Fruit fly (Drosophila melanogaster) whole organism, embryonic: ENCODE results near the gene CG4949.

Source experiments
- BEAF-32 ChIP-seq: fragments of 200-800 bp; sonication (Bioruptor generic); optimal IDR thresholded peaks from 3 replicates; lab custom pipeline; 2017; ENCODE audit warnings: missing biosample characterization, missing genetic modification characterization, mild to moderate bottlenecking, moderate library complexity, missing genetic modification reagents
- Bteb2 ChIP-seq: fragments of 200-800 bp; sonication (Bioruptor generic); optimal IDR thresholded peaks from 2 replicates; lab custom pipeline; 2016; ENCODE audit warnings: missing biosample characterization, missing genetic modification characterization
- CG10366 ChIP-seq: fragments of 200-800 bp; sonication (Bioruptor generic); IDR thresholded peaks from 2 replicates; pipeline ENCODE4 v1.3.6; 2022; ENCODE audit warnings: missing biosample characterization, missing genetic modification characterization
- CG12104 ChIP-seq: fragments of 200-800 bp; sonication (Bioruptor generic); optimal IDR thresholded peaks from 3 replicates; lab custom pipeline; 2016; ENCODE audit warnings: missing biosample characterization, missing genetic modification characterization
- CG12155 ChIP-seq: fragments of 200-800 bp; sonication (Bioruptor generic); optimal IDR thresholded peaks from 3 replicates; lab custom pipeline; 2016; ENCODE audit warnings: missing biosample characterization, missing genetic modification characterization
- CG14050 ChIP-seq: fragments of 200-800 bp; sonication (Bioruptor generic); IDR thresholded peaks from 3 replicates; pipeline ENCODE4 v1.3.6; 2022; ENCODE audit warnings: missing biosample characterization, missing genetic modification characterization
- CG14860 ChIP-seq: fragments of 200-800 bp; sonication (Bioruptor generic); IDR thresholded peaks from 3 replicates; pipeline ENCODE4 v1.3.6; 2022; ENCODE audit warnings: missing biosample characterization, missing genetic modification characterization; ENCODE audit not compliant: partially characterized antibody
- CG15011 ChIP-seq: fragments of 200-800 bp; sonication (Bioruptor generic); optimal IDR thresholded peaks from 3 replicates; lab custom pipeline; 2018; ENCODE audit warnings: missing biosample characterization, mild to moderate bottlenecking, missing genetic modification characterization
- CG15269 ChIP-seq: fragments of 200-800 bp; sonication (Bioruptor generic); optimal IDR thresholded peaks from 2 replicates; lab custom pipeline; 2018; ENCODE audit warnings: missing biosample characterization, mild to moderate bottlenecking, missing genetic modification characterization, moderate library complexity
- CG16779 ChIP-seq: fragments of 200-800 bp; sonication (Bioruptor generic); IDR thresholded peaks from 2 replicates; pipeline ENCODE4 v1.3.6; 2022; ENCODE audit warnings: missing biosample characterization, missing genetic modification characterization
- CG18476 ChIP-seq: fragments of 200-800 bp; sonication (Bioruptor generic); optimal IDR thresholded peaks from 2 replicates; lab custom pipeline; 2016; ENCODE audit warnings: missing biosample characterization, mild to moderate bottlenecking, missing genetic modification characterization
- CG3726 ChIP-seq: fragments of 200-800 bp; sonication (Bioruptor generic); IDR thresholded peaks from 3 replicates; pipeline ENCODE4, ENCODE4 v1.3.6; 2022; ENCODE audit warnings: missing biosample characterization, missing genetic modification characterization
- CG3847 ChIP-seq: fragments of 200-800 bp; sonication (Bioruptor generic); IDR thresholded peaks from 2 replicates; pipeline ENCODE4 v1.3.6; 2022; ENCODE audit warnings: missing biosample characterization, missing genetic modification characterization
- CG7786 ChIP-seq: fragments of 200-800 bp; sonication (Bioruptor generic); optimal IDR thresholded peaks from 2 replicates; lab custom pipeline; 2016; ENCODE audit warnings: missing biosample characterization, missing genetic modification characterization
- CG8944 ChIP-seq: fragments of 200-800 bp; sonication (Bioruptor generic); optimal IDR thresholded peaks from 3 replicates; lab custom pipeline; 2016; ENCODE audit warnings: missing biosample characterization, missing genetic modification characterization
- CG9876 ChIP-seq: fragments of 200-800 bp; sonication (Bioruptor generic); optimal IDR thresholded peaks from 2 replicates; lab custom pipeline; 2016; ENCODE audit warnings: missing biosample characterization, missing genetic modification characterization
- Camta ChIP-seq: fragments of 200-800 bp; sonication (Bioruptor generic); optimal IDR thresholded peaks from 2 replicates; lab custom pipeline; 2016; ENCODE audit warnings: missing biosample characterization, missing genetic modification characterization
- CrebB ChIP-seq: fragments of 200-800 bp; sonication (Bioruptor generic); optimal IDR thresholded peaks from 3 replicates; lab custom pipeline; 2018; ENCODE audit warnings: missing biosample characterization, mild to moderate bottlenecking, missing genetic modification characterization
- Dad ChIP-seq: fragments of 200-800 bp; sonication (Bioruptor generic); optimal IDR thresholded peaks from 3 replicates; lab custom pipeline; 2016; ENCODE audit warnings: missing biosample characterization, missing genetic modification characterization
- Dip2 ChIP-seq: fragments of 200-800 bp; sonication (Bioruptor generic); IDR thresholded peaks from 2 replicates; pipeline ENCODE4 v1.3.6; 2022; ENCODE audit warnings: missing biosample characterization, missing genetic modification characterization
- Dll ChIP-seq: fragments of 200-800 bp; sonication (Bioruptor generic); IDR thresholded peaks from 4 replicates; pipeline ENCODE4 v1.3.6; 2022; ENCODE audit warnings: missing biosample characterization, missing genetic modification characterization; ENCODE audit not compliant: partially characterized antibody
- Dref ChIP-seq: fragments of 200-800 bp; sonication (Bioruptor generic); IDR thresholded peaks from 2 replicates; pipeline ENCODE4 v1.3.6; 2022; ENCODE audit warnings: missing biosample characterization, missing genetic modification characterization
- Drgx ChIP-seq: fragments of 200-800 bp; sonication (Bioruptor generic); IDR thresholded peaks from 2 replicates; pipeline ENCODE4 v1.3.6; 2022; ENCODE audit warnings: missing biosample characterization, missing genetic modification characterization
- Eip74EF ChIP-seq, 2 experiments: fragments of 200-800 bp in 1 of 2; fragments of >200 bp in 1 of 2; sonication (Bioruptor generic) in 1 of 2; optimal IDR thresholded peaks; 2 replicates each; lab custom pipeline; 2017 to 2019; ENCODE audit warnings: missing biosample characterization in 2 of 2, missing genetic modification characterization in 2 of 2, mild to moderate bottlenecking in 1 of 2, moderate library complexity in 1 of 2
- HLH3B ChIP-seq: fragments of 200-800 bp; sonication (Bioruptor generic); IDR thresholded peaks from 2 replicates; pipeline ENCODE4 v1.3.6; 2022; ENCODE audit warnings: missing biosample characterization, missing genetic modification characterization
- HLH4C ChIP-seq: fragments of 200-800 bp; sonication (Bioruptor generic); IDR thresholded peaks from 3 replicates; pipeline ENCODE4 v1.3.6; 2022; ENCODE audit warnings: missing biosample characterization, missing genetic modification characterization; ENCODE audit not compliant: partially characterized antibody
- Kr ChIP-seq: fragments of 200-800 bp; sonication (Bioruptor generic); optimal IDR thresholded peaks from 2 replicates; lab custom pipeline; 2017; ENCODE audit warnings: missing biosample characterization, mild to moderate bottlenecking, missing genetic modification characterization
- Myb ChIP-seq: fragments of 200-800 bp; sonication (Bioruptor generic); optimal IDR thresholded peaks from 2 replicates; lab custom pipeline; 2016; ENCODE audit warnings: missing biosample characterization, missing genetic modification characterization
- Nf-YB ChIP-seq: fragments of 200-800 bp; sonication (Bioruptor generic); optimal IDR thresholded peaks from 3 replicates; lab custom pipeline; 2019; ENCODE audit warnings: missing biosample characterization, mild to moderate bottlenecking, missing genetic modification characterization, moderate library complexity
- Scr ChIP-seq: fragments of 200-800 bp; sonication (Bioruptor generic); IDR thresholded peaks from 2 replicates; pipeline ENCODE4 v1.3.6; 2022; ENCODE audit warnings: missing biosample characterization, missing genetic modification characterization; ENCODE audit not compliant: partially characterized antibody
- ara ChIP-seq: fragments of 200-800 bp; sonication (Bioruptor generic); IDR thresholded peaks from 2 replicates; pipeline ENCODE4 v1.3.6; 2022; ENCODE audit warnings: missing biosample characterization, missing genetic modification characterization
- ato ChIP-seq: fragments of 200-800 bp; sonication (Bioruptor generic); IDR thresholded peaks from 2 replicates; pipeline ENCODE4 v1.3.6; 2022; ENCODE audit warnings: missing biosample characterization, missing genetic modification characterization; ENCODE audit not compliant: partially characterized antibody
- chif ChIP-seq, 2 experiments: fragments of 200-800 bp; sonication (Bioruptor generic); optimal IDR thresholded peaks; 3 replicates each; lab custom pipeline; 2016; ENCODE audit warnings: missing biosample characterization in 2 of 2, missing genetic modification characterization in 2 of 2
- chn ChIP-seq: fragments of 200-800 bp; sonication (Bioruptor generic); optimal IDR thresholded peaks from 2 replicates; lab custom pipeline; 2016; ENCODE audit warnings: missing biosample characterization, missing genetic modification characterization
- corto ChIP-seq: fragments of 200-800 bp; sonication (Bioruptor generic); optimal IDR thresholded peaks from 2 replicates; lab custom pipeline; 2016; ENCODE audit warnings: missing biosample characterization, mild to moderate bottlenecking, missing genetic modification characterization, moderate library complexity
- cwo ChIP-seq: fragments of 200-800 bp; sonication (Bioruptor generic); optimal IDR thresholded peaks from 3 replicates; lab custom pipeline; 2017; ENCODE audit warnings: missing biosample characterization, missing genetic modification characterization, mild to moderate bottlenecking, moderate library complexity, missing genetic modification reagents
- danr ChIP-seq: fragments of 200-800 bp; sonication (Bioruptor generic); IDR thresholded peaks from 2 replicates; pipeline ENCODE4 v1.3.6; 2022; ENCODE audit warnings: missing biosample characterization, missing genetic modification characterization
- emc ChIP-seq: fragments of 200-800 bp; sonication (Bioruptor generic); optimal IDR thresholded peaks from 2 replicates; lab custom pipeline; 2016; ENCODE audit warnings: missing biosample characterization, missing genetic modification characterization
- fd96Cb ChIP-seq: fragments of 200-800 bp; sonication (Bioruptor generic); optimal IDR thresholded peaks from 2 replicates; lab custom pipeline; 2018; ENCODE audit warnings: missing biosample characterization, mild to moderate bottlenecking, missing genetic modification characterization, moderate library complexity
- kay ChIP-seq: fragments of 200-800 bp; sonication (Bioruptor generic); optimal IDR thresholded peaks from 2 replicates; lab custom pipeline; 2016; ENCODE audit warnings: missing biosample characterization, missing genetic modification characterization
- knrl ChIP-seq: fragments of 200-800 bp; sonication (Bioruptor generic); IDR thresholded peaks from 3 replicates; pipeline ENCODE4 v1.3.6; 2022; ENCODE audit warnings: missing biosample characterization, missing genetic modification characterization; ENCODE audit not compliant: partially characterized antibody
- lmd ChIP-seq: fragments of 200-800 bp; sonication (Bioruptor generic); IDR thresholded peaks from 2 replicates; pipeline ENCODE4 v1.3.6; 2022; ENCODE audit warnings: missing biosample characterization, missing genetic modification characterization
- luna ChIP-seq: fragments of 200-800 bp; sonication (Bioruptor generic); optimal IDR thresholded peaks from 2 replicates; lab custom pipeline; 2016; ENCODE audit warnings: missing biosample characterization, missing genetic modification characterization
- maf-S ChIP-seq: fragments of 200-800 bp; sonication (Bioruptor generic); optimal IDR thresholded peaks from 2 replicates; lab custom pipeline; 2016; ENCODE audit warnings: missing biosample characterization, missing genetic modification characterization
- nerfin-1 ChIP-seq: fragments of 200-800 bp; sonication (Bioruptor generic); optimal IDR thresholded peaks from 3 replicates; lab custom pipeline; 2019; ENCODE audit warnings: missing biosample characterization, mild to moderate bottlenecking, missing genetic modification characterization, moderate library complexity
- p53 ChIP-seq: fragments of 200-800 bp; sonication (Bioruptor generic); optimal IDR thresholded peaks from 2 replicates; lab custom pipeline; 2016; ENCODE audit warnings: missing biosample characterization, missing genetic modification characterization
- pan ChIP-seq, 4 experiments: fragments of >200 bp in 3 of 4; fragments of 200-800 bp in 1 of 4; sonication (Bioruptor generic) in 1 of 4; optimal IDR thresholded peaks in 3 of 4; IDR thresholded peaks in 1 of 4; 2 replicates each; pipeline versions ENCODE4 v1.3.6 to Lab custom; 2017 to 2022; ENCODE audit warnings: missing biosample characterization in 2 of 4, missing genetic modification characterization in 2 of 4, mixed read lengths in 1 of 4
- slp2 ChIP-seq: fragments of 200-800 bp; sonication (Bioruptor generic); optimal IDR thresholded peaks from 2 replicates; lab custom pipeline; 2016; ENCODE audit warnings: missing biosample characterization, missing genetic modification characterization
- ttk ChIP-seq: fragments of 200-800 bp; sonication (Bioruptor generic); IDR thresholded peaks from 2 replicates; pipeline ENCODE4 v2.1.2; 2022; ENCODE audit warnings: missing biosample characterization, missing genetic modification characterization
- vfl ChIP-seq: fragments of 200-800 bp; sonication (Bioruptor generic); optimal IDR thresholded peaks from 2 replicates; lab custom pipeline; 2016; ENCODE audit warnings: missing biosample characterization, missing genetic modification characterization

Gene CG4949

dm6 chrX:17107401-17107916, 28.8 kb downstream of the CG4949 start, which contains the start of gene CG5004:
CG5004 (plus strand) TSS chrX:17107582.
- TF ChIP-seq Eip74EF (GFP tag; optimal IDR thresholded peaks at IDR 0.05; lab: Kevin White, UChicago) (no peak), cwo (no peak), CG3847 (GFP tag; lab: Robert Waterston, UW) (no peak), CG18476 (GFP tag; lab: Kevin White, UChicago) (no peak), Dad (GFP tag; lab: Kevin White, UChicago) (no peak), kay (no peak), CG15269 (tag; lab: Kevin White, UChicago) (no peak), p53 (no peak), knrl (GFP tag; lab: Robert Waterston, UW) (peak; percentile 38; the same call in 1 of the 3 replicates), Kr (GFP tag; lab: Kevin White, UChicago) (no peak), CG7786 (GFP tag; lab: Kevin White, UChicago) (no peak), Scr (peak; percentile 58), CG14050 (GFP tag; lab: Robert Waterston, UW) (no peak), CG8944 (GFP tag; lab: Kevin White, UChicago) (no peak), Drgx (no peak), CG10366 (no peak), fd96Cb (tag; lab: Kevin White, UChicago) (no peak), chif (GFP tag; optimal IDR thresholded peaks at IDR 0.05; lab: Kevin White, UChicago) (no peak), Bteb2 (GFP tag; lab: Kevin White, UChicago) (no peak), CG14860 (GFP tag; lab: Robert Waterston, UW) (0 out of 3 replicates have a peak, but pooled peaks have one; percentile 43), BEAF-32 (peak; percentile 68), luna (GFP tag; lab: Kevin White, UChicago) (no peak), CG15011 (GFP tag; lab: Kevin White, UChicago) (no peak), ato (peak; percentile 49; the same call in 1 of the 2 replicates), danr (GFP tag; lab: Robert Waterston, UW) (no peak), CG3726 (GFP tag; lab: Robert Waterston, UW) (no peak), pan (optimal IDR thresholded peaks at IDR 0.05; lab: Kevin White, UChicago) (no peak), pan (GFP tag; optimal IDR thresholded peaks at IDR 0.05 in 1 of 2, IDR thresholded peaks at IDR 0.05 in 1 of 2) (no peak), Dll (GFP tag; lab: Robert Waterston, UW) (0 out of 4 replicates have a peak, but pooled peaks have one; percentile 45), Nf-YB (GFP tag; lab: Kevin White, UChicago) (no peak), lmd (no peak), CrebB (tag; lab: Kevin White, UChicago) (no peak), nerfin-1 (tag; lab: Kevin White, UChicago) (peak; percentile 74), ara (GFP tag; lab: Robert Waterston, UW) (no peak), ttk (no peak), emc (no peak), Myb (GFP tag; lab: Kevin White, UChicago) (peak; percentile 22), Dip2 (no peak), corto (no peak), slp2 (no peak), CG16779 (GFP tag; lab: Robert Waterston, UW) (no peak), Camta (GFP tag; lab: Kevin White, UChicago) (no peak), HLH3B (GFP tag; lab: Robert Waterston, UW) (no peak), HLH4C (GFP tag; lab: Robert Waterston, UW) (0 out of 3 replicates have a peak, but pooled peaks have one; percentile 38), chn (GFP tag; lab: Kevin White, UChicago) (no peak), maf-S (GFP tag; lab: Kevin White, UChicago) (no peak), vfl (no peak), Dref (GFP tag; lab: Robert Waterston, UW) (peak; percentile 61), CG9876 (GFP tag; lab: Kevin White, UChicago) (no peak), CG12104 (GFP tag; lab: Kevin White, UChicago) (no peak), CG12155 (GFP tag; lab: Kevin White, UChicago) (no peak)
